Worm (Caenorhabditis elegans) whole organism, L2 larva: ENCODE measurements around the gene idpb-1.

Source experiments
- C34F6.9 ChIP-seq: fragments of 150-350 bp; optimal IDR thresholded peaks from 2 replicates; lab custom pipeline; 2014; ENCODE audit warnings: missing biosample characterization, missing genetic modification characterization
- F13H6.1 ChIP-seq: sonication (generic microtip); optimal IDR thresholded peaks from 2 replicates; lab custom pipeline; 2016; ENCODE audit warnings: missing genetic modification characterization, missing compliant biosample characterization
- R02D3.7 ChIP-seq: fragments of 150-350 bp; optimal IDR thresholded peaks from 2 replicates; lab custom pipeline; 2014; ENCODE audit warnings: missing biosample characterization, missing genetic modification characterization
- Y55F3AM.14 ChIP-seq: fragments of 200-800 bp; sonication (Bioruptor generic); optimal IDR thresholded peaks from 2 replicates; lab custom pipeline; 2018; ENCODE audit warnings: mild to moderate bottlenecking, missing genetic modification characterization, missing compliant biosample characterization
- ZK546.5 ChIP-seq: sonication (generic microtip); optimal IDR thresholded peaks from 2 replicates; lab custom pipeline; 2017; ENCODE audit warnings: missing biosample characterization, missing genetic modification characterization
- alr-1 ChIP-seq: fragments of 150-350 bp; optimal IDR thresholded peaks from 2 replicates; lab custom pipeline; 2014; ENCODE audit warnings: missing biosample characterization, missing genetic modification characterization
- aly-2 ChIP-seq: fragments of 150-350 bp; optimal IDR thresholded peaks from 2 replicates; lab custom pipeline; 2014; ENCODE audit warnings: missing biosample characterization, missing genetic modification characterization
- ama-1 ChIP-seq: fragments of 150-350 bp; optimal IDR thresholded peaks from 2 replicates; lab custom pipeline; 2018; ENCODE audit warnings: inconsistent platforms
- blmp-1 ChIP-seq: sonication (generic microtip); optimal IDR thresholded peaks from 2 replicates; lab custom pipeline; 2017; ENCODE audit warnings: missing genetic modification characterization, mild to moderate bottlenecking, missing compliant biosample characterization, antibody characterized with exemption, moderate library complexity; ENCODE audit not compliant: insufficient read depth
- ceh-16 ChIP-seq: fragments of 150-350 bp; optimal IDR thresholded peaks from 2 replicates; lab custom pipeline; 2014; ENCODE audit warnings: missing biosample characterization, missing genetic modification characterization
- ceh-82 ChIP-seq: fragments of 150-350 bp; optimal IDR thresholded peaks from 2 replicates; lab custom pipeline; 2014; ENCODE audit warnings: missing biosample characterization, missing genetic modification characterization
- dmd-4 ChIP-seq: sonication (generic microtip); optimal IDR thresholded peaks from 2 replicates; lab custom pipeline; 2017; ENCODE audit warnings: missing biosample characterization, missing genetic modification characterization
- elt-1 ChIP-seq: fragments of 150-350 bp; optimal IDR thresholded peaks from 2 replicates; lab custom pipeline; 2014; ENCODE audit warnings: missing biosample characterization, missing genetic modification characterization
- elt-3 ChIP-seq: sonication (generic microtip); optimal IDR thresholded peaks from 2 replicates; lab custom pipeline; 2017; ENCODE audit warnings: missing biosample characterization, missing genetic modification characterization
- fos-1 ChIP-seq: fragments of 150-350 bp; optimal IDR thresholded peaks from 2 replicates; lab custom pipeline; 2014; ENCODE audit warnings: missing biosample characterization, missing genetic modification characterization
- gmeb-1 ChIP-seq: fragments of 150-350 bp; optimal IDR thresholded peaks from 2 replicates; lab custom pipeline; 2014; ENCODE audit warnings: missing biosample characterization, missing genetic modification characterization
- lin-11 ChIP-seq: fragments of 150-350 bp; sonication (generic microtip); optimal IDR thresholded peaks from 2 replicates; lab custom pipeline; 2014; ENCODE audit warnings: missing biosample characterization, missing genetic modification characterization, inconsistent platforms, mixed read lengths
- lin-39 ChIP-seq: fragments of 150-350 bp; optimal IDR thresholded peaks from 2 replicates; lab custom pipeline; 2014; ENCODE audit warnings: missing biosample characterization, missing genetic modification reagents, missing genetic modification characterization
- lsy-2 ChIP-seq, 2 experiments: fragments of 150-350 bp in 1 of 2; sonication (generic microtip) in 1 of 2; optimal IDR thresholded peaks; 2 replicates each; lab custom pipeline; 2014 to 2017; ENCODE audit warnings: missing biosample characterization in 2 of 2, missing genetic modification characterization in 2 of 2
- mab-5 ChIP-seq: fragments of 150-350 bp; optimal IDR thresholded peaks from 2 replicates; lab custom pipeline; 2014; ENCODE audit warnings: missing biosample characterization, missing genetic modification characterization
- mdl-1 ChIP-seq, 2 experiments: fragments of 150-350 bp in 1 of 2; sonication (generic microtip) in 1 of 2; optimal IDR thresholded peaks; 2 replicates each; lab custom pipeline; 2017; ENCODE audit warnings: missing biosample characterization in 2 of 2, missing genetic modification characterization in 2 of 2
- nhr-10 ChIP-seq: sonication (generic microtip); optimal IDR thresholded peaks from 2 replicates; lab custom pipeline; 2017; ENCODE audit warnings: missing biosample characterization, missing genetic modification characterization
- nhr-11 ChIP-seq: fragments of 150-350 bp; optimal IDR thresholded peaks from 2 replicates; lab custom pipeline; 2014; ENCODE audit warnings: missing biosample characterization, missing genetic modification characterization
- nhr-12 ChIP-seq: fragments of 150-350 bp; optimal IDR thresholded peaks from 2 replicates; lab custom pipeline; 2014; ENCODE audit warnings: missing biosample characterization, missing genetic modification characterization
- nhr-129 ChIP-seq: fragments of 150-350 bp; optimal IDR thresholded peaks from 2 replicates; lab custom pipeline; 2014; ENCODE audit warnings: missing biosample characterization, missing genetic modification characterization
- nhr-21 ChIP-seq: fragments of 150-350 bp; optimal IDR thresholded peaks from 2 replicates; lab custom pipeline; 2014; ENCODE audit warnings: missing biosample characterization, missing genetic modification characterization
- nhr-23 ChIP-seq: fragments of 150-350 bp; optimal IDR thresholded peaks from 2 replicates; lab custom pipeline; 2014; ENCODE audit warnings: missing biosample characterization, missing genetic modification reagents, missing genetic modification characterization
- nhr-237 ChIP-seq: fragments of 150-350 bp; optimal IDR thresholded peaks from 2 replicates; lab custom pipeline; 2014; ENCODE audit warnings: missing biosample characterization, missing genetic modification characterization
- nhr-25 ChIP-seq: fragments of 150-350 bp; sonication (generic microtip); optimal IDR thresholded peaks from 3 replicates; lab custom pipeline; 2014; ENCODE audit warnings: missing biosample characterization, missing genetic modification characterization
- nhr-6 ChIP-seq: fragments of 150-350 bp; optimal IDR thresholded peaks from 2 replicates; lab custom pipeline; 2014; ENCODE audit warnings: missing biosample characterization, missing genetic modification characterization
- peb-1 ChIP-seq: fragments of 150-350 bp; optimal IDR thresholded peaks from 2 replicates; lab custom pipeline; 2014; ENCODE audit warnings: missing biosample characterization, missing genetic modification characterization
- skn-1 ChIP-seq: sonication (generic microtip); optimal IDR thresholded peaks from 2 replicates; lab custom pipeline; 2017; ENCODE audit warnings: missing biosample characterization, missing genetic modification characterization
- sma-3 ChIP-seq: sonication (generic microtip); optimal IDR thresholded peaks from 2 replicates; lab custom pipeline; 2016; ENCODE audit warnings: missing genetic modification reagents, missing genetic modification characterization, missing compliant biosample characterization
- sma-9 ChIP-seq, 2 experiments: fragments of 150-350 bp in 1 of 2; sonication (generic microtip) in 1 of 2; optimal IDR thresholded peaks; 2 replicates each; lab custom pipeline; 2014 to 2016; ENCODE audit warnings: missing genetic modification characterization in 2 of 2, mild to moderate bottlenecking in 1 of 2, missing biosample characterization in 1 of 2, missing compliant biosample characterization in 1 of 2, missing genetic modification reagents in 1 of 2, moderate library complexity in 1 of 2
- snpc-4 ChIP-seq: fragments of 150-350 bp; optimal IDR thresholded peaks from 2 replicates; lab custom pipeline; 2014; ENCODE audit warnings: missing biosample characterization, missing genetic modification characterization
- unc-39 ChIP-seq: fragments of 150-350 bp; optimal IDR thresholded peaks from 2 replicates; lab custom pipeline; 2014; ENCODE audit warnings: missing biosample characterization, missing genetic modification characterization
- unc-62 ChIP-seq: fragments of 150-350 bp; optimal IDR thresholded peaks from 2 replicates; lab custom pipeline; 2014; ENCODE audit warnings: missing biosample characterization, missing genetic modification reagents, missing genetic modification characterization
- zag-1 ChIP-seq: fragments of 150-350 bp; optimal IDR thresholded peaks from 2 replicates; lab custom pipeline; 2014; ENCODE audit warnings: missing biosample characterization, missing genetic modification characterization
- ztf-1 ChIP-seq: fragments of 200-800 bp; sonication (Bioruptor generic); conservative IDR thresholded peaks from 2 replicates; pipeline ENCODE4 v1.3.6; 2022; ENCODE audit warnings: missing genetic modification characterization, missing compliant biosample characterization
- ztf-11 ChIP-seq: sonication (generic microtip); optimal IDR thresholded peaks from 2 replicates; lab custom pipeline; 2017; ENCODE audit warnings: missing biosample characterization, missing genetic modification characterization
- ztf-4 ChIP-seq: fragments of 150-350 bp; optimal IDR thresholded peaks from 2 replicates; lab custom pipeline; 2014; ENCODE audit warnings: missing biosample characterization, missing genetic modification characterization

idpb-1 gene

ce11 chrII:5066967-5067366 lies 34.8 kb upstream of the idpb-1 start:
- no peak for TF ChIP-seq ZK546.5 (tag; lab: Kevin White, UChicago)
- TF ChIP-seq Y55F3AM.14 (GFP tag; lab: Kevin White, UChicago), result no peak
- no peak for TF ChIP-seq fos-1
- TF ChIP-seq ama-1 (lab: Kevin White, UChicago), result no peak
- TF ChIP-seq ceh-82, result no peak
- no peak for TF ChIP-seq elt-3 (tag; lab: Kevin White, UChicago)
- no peak for TF ChIP-seq gmeb-1 (tag; lab: Kevin White, UChicago)
- no peak for TF ChIP-seq sma-9 (GFP tag; optimal IDR thresholded peaks at IDR 0.05; lab: Kevin White, UChicago)
- no peak for TF ChIP-seq sma-9 (tag; optimal IDR thresholded peaks at IDR 0.05; lab: Kevin White, UChicago)
- TF ChIP-seq R02D3.7 (tag; lab: Kevin White, UChicago), result no peak
- TF ChIP-seq nhr-6 (tag; lab: Kevin White, UChicago), result no peak
- TF ChIP-seq, all 48 proteins: peak for 0

- TF ChIP-seq nhr-10, result no peak
- TF ChIP-seq nhr-11 (tag; lab: Kevin White, UChicago), result no peak
- TF ChIP-seq skn-1, result no peak
- TF ChIP-seq zag-1 (tag; lab: Kevin White, UChicago), result no peak
- TF ChIP-seq gmeb-1 (tag; lab: Kevin White, UChicago), result no peak
- TF ChIP-seq nhr-12 (tag; lab: Kevin White, UChicago), result no peak
- no peak for TF ChIP-seq ztf-1
- TF ChIP-seq lin-11, result no peak
- TF ChIP-seq nhr-21 (tag; lab: Kevin White, UChicago), result no peak
- no peak for TF ChIP-seq ztf-11 (tag; lab: Kevin White, UChicago)
- no peak for TF ChIP-seq unc-62 (GFP tag; lab: Kevin White, UChicago)
- TF ChIP-seq elt-3 (tag; lab: Kevin White, UChicago), result no peak
- no peak for TF ChIP-seq mdl-1 (tag; optimal IDR thresholded peaks at IDR 0.05; lab: Kevin White, UChicago)
- TF ChIP-seq nhr-25 (tag; lab: Kevin White, UChicago), result no peak
- no peak for TF ChIP-seq mab-5 (tag; lab: Kevin White, UChicago)
Observed at ce11 chrII:5067927-5068326, 33.9 kb upstream of the idpb-1 start, which contains the start of gene C27A2.8. Gene C27A2.8 (minus strand): TSS chrII:5068043.

- TF ChIP-seq unc-62 (GFP tag; lab: Kevin White, UChicago) (no peak), unc-39 (tag; lab: Kevin White, UChicago) (no peak), ceh-82 (no peak), blmp-1 (tag; lab: Kevin White, UChicago) (no peak)
Observed at ce11 chrII:5069525-5069924, 32.3 kb upstream of the idpb-1 start, which contains the start of gene idpb-2. Gene idpb-2 (minus strand): TSS chrII:5069625.

DNA sequence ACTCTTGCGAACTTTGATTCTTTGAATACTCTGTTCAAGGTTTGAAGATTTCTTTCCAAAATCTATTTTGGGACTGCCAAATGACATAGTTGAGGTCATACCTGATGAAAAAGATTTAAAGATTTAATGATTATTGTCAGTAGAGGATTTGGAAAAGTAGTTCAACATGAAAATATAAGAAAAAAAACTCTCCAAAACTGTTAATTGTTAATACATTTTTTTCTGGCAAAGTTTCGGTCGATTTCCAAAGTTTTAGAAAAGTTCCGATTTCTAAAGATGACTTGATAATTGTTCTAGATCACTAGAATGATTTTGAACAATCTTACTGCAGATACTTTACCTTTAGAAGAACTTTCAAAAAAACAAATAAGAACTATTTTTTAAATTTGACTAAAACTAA lies 30.5 kb upstream of the idpb-1 start, which contains the start of gene C27A2.7:
C27A2.7 (minus strand) TSS at position 101 of the 400 bp plus-strand sequence.
- TF ChIP-seq lin-11 (no peak), blmp-1 (tag; lab: Kevin White, UChicago) (no peak), sma-3 (GFP tag; lab: Kevin White, UChicago) (no peak), unc-39 (tag; lab: Kevin White, UChicago) (no peak), lsy-2 (tag; optimal IDR thresholded peaks at IDR 0.05; lab: Kevin White, UChicago) (no peak), dmd-4 (no peak), ceh-16 (no peak), C34F6.9 (tag; lab: Kevin White, UChicago) (no peak), ztf-4 (tag; lab: Kevin White, UChicago) (no peak), alr-1 (tag; lab: Kevin White, UChicago) (no peak), mdl-1 (tag; optimal IDR thresholded peaks at IDR 0.05; lab: Kevin White, UChicago) (no peak)
- TF ChIP-seq, all 48 proteins: peak for 0

ce11 chrII:5081124-5081913 lies 20.5 kb upstream of the idpb-1 start, which contains the start of gene dsh-2:
Gene dsh-2 (minus strand): TSS chrII:5081174.
- TF ChIP-seq gmeb-1 (tag; lab: Kevin White, UChicago) (peak; percentile 81), snpc-4 (tag; lab: Kevin White, UChicago) (no peak), nhr-237 (tag; lab: Kevin White, UChicago) (no peak), mab-5 (tag; lab: Kevin White, UChicago) (no peak), peb-1 (no peak), lin-11 (no peak), elt-1 (tag; lab: Kevin White, UChicago) (no peak), aly-2 (tag; lab: Kevin White, UChicago) (no peak), ZK546.5 (tag; lab: Kevin White, UChicago) (no peak), sma-9 (GFP tag; optimal IDR thresholded peaks at IDR 0.05; lab: Kevin White, UChicago) (peak; percentile 38), sma-9 (tag; optimal IDR thresholded peaks at IDR 0.05; lab: Kevin White, UChicago) (no peak), ztf-4 (tag; lab: Kevin White, UChicago) (no peak), nhr-10 (no peak), F13H6.1 (tag; lab: Kevin White, UChicago) (peak; percentile 18), C34F6.9 (tag; lab: Kevin White, UChicago) (peak; percentile 57), nhr-129 (tag; lab: Kevin White, UChicago) (peak; percentile 47), unc-39 (tag; lab: Kevin White, UChicago) (no peak), unc-62 (GFP tag; lab: Kevin White, UChicago) (no peak), lin-39 (no peak), nhr-6 (tag; lab: Kevin White, UChicago) (peak; percentile 46), fos-1 (peak; percentile 42), lsy-2 (tag; optimal IDR thresholded peaks at IDR 0.05; lab: Kevin White, UChicago) (peak in 1 of 2 experiments; percentile 71), elt-3 (tag; lab: Kevin White, UChicago) (no peak), ceh-82 (no peak), nhr-23 (tag; lab: Kevin White, UChicago) (no peak), mdl-1 (tag; optimal IDR thresholded peaks at IDR 0.05; lab: Kevin White, UChicago) (no peak), ceh-16 (peak; percentile 41)
